Fruit fly (Drosophila melanogaster): ENCODE results near the gene CG4594.
A peak's percentile ranks its signal among the peaks of the same experiment; 100 is the strongest.

- TF ChIP-seq CG4496 (GFP tag; IDR thresholded peaks at IDR 0.05): no peak
- TF ChIP-seq D1 (tag; optimal IDR thresholded peaks at IDR 0.05): no peak
- TF ChIP-seq EcR (GFP tag; optimal IDR thresholded peaks at IDR 0.05): no peak
- TF ChIP-seq Ets98B (GFP tag; IDR thresholded peaks at IDR 0.05): peak; percentile 51; the same call in 1 of the 2 replicates
- TF ChIP-seq CG8159 (tag; optimal IDR thresholded peaks at IDR 0.05): peak; percentile 25
Measured at dm6 chr2L:9908468-9908967, 11.4 kb upstream of the CG4594 start, which contains the start of gene CG13124.
